Worm (Caenorhabditis elegans) whole organism, young adult: Measurements from ENCODE around the gene lact-3.

Experiments
- B0336.3 ChIP-seq: fragments of 200-800 bp; sonication (Bioruptor generic); IDR thresholded peaks from 2 replicates; pipeline ENCODE4 v1.3.6; 2022; ENCODE audit warnings: missing genetic modification characterization, missing compliant biosample characterization
- C17E4.6 ChIP-seq: fragments of 200-800 bp; sonication (Bioruptor generic); IDR thresholded peaks from 2 replicates; pipeline ENCODE4 v1.3.6; 2022; ENCODE audit warnings: missing genetic modification reagents, missing genetic modification characterization, missing compliant biosample characterization
- F23B12.7 ChIP-seq: sonication (generic microtip); optimal IDR thresholded peaks from 2 replicates; lab custom pipeline; 2017; ENCODE audit warnings: missing genetic modification characterization, mild to moderate bottlenecking, missing compliant biosample characterization, antibody characterized with exemption, moderate library complexity; ENCODE audit not compliant: insufficient read depth
- F33H1.4 ChIP-seq: fragments of 200-800 bp; sonication (Bioruptor generic); IDR thresholded peaks from 2 replicates; pipeline ENCODE4 v1.3.6; 2022; ENCODE audit warnings: missing genetic modification reagents, missing genetic modification characterization, missing compliant biosample characterization
- F39B2.1 ChIP-seq: fragments of 200-800 bp; sonication (Bioruptor generic); IDR thresholded peaks from 2 replicates; pipeline ENCODE4 v1.3.6; 2022; ENCODE audit warnings: missing genetic modification reagents, missing genetic modification characterization, missing compliant biosample characterization
- T07F8.4 ChIP-seq: sonication (generic microtip); optimal IDR thresholded peaks from 2 replicates; lab custom pipeline; 2016; ENCODE audit warnings: mild to moderate bottlenecking, missing genetic modification characterization, moderate library complexity, missing compliant biosample characterization
- T26A5.8 ChIP-seq: sonication (generic microtip); optimal IDR thresholded peaks from 2 replicates; lab custom pipeline; 2016; ENCODE audit warnings: missing genetic modification characterization, missing compliant biosample characterization
- Y67H2A.10 ChIP-seq: fragments of 200-800 bp; sonication (Bioruptor generic); conservative IDR thresholded peaks from 2 replicates; pipeline ENCODE4 v1.3.6; 2022; ENCODE audit warnings: missing genetic modification reagents, missing genetic modification characterization, missing compliant biosample characterization
- ama-1 ChIP-seq, 3 experiments: fragments of 150-350 bp in 1 of 3; sonication (generic microtip) in 2 of 3; optimal IDR thresholded peaks; 2 replicates each; lab custom pipeline; 2014 to 2018; ENCODE audit warnings: missing biosample characterization in 2 of 3, missing genetic modification characterization in 2 of 3, missing genetic modification reagents in 2 of 3
- aptf-3 ChIP-seq: fragments of 200-800 bp; sonication (Bioruptor generic); IDR thresholded peaks from 2 replicates; pipeline ENCODE4 v1.3.6; 2022; ENCODE audit warnings: missing genetic modification characterization, missing compliant biosample characterization
- athp-1 ChIP-seq: sonication (generic microtip); optimal IDR thresholded peaks from 2 replicates; lab custom pipeline; 2017; ENCODE audit warnings: mild to moderate bottlenecking, missing genetic modification characterization, missing compliant biosample characterization
- attf-3 ChIP-seq: fragments of 200-800 bp; sonication (Bioruptor generic); conservative IDR thresholded peaks from 2 replicates; pipeline ENCODE4 v1.3.6; 2022; ENCODE audit warnings: missing genetic modification reagents, missing genetic modification characterization, missing compliant biosample characterization
- ccch-3 ChIP-seq: fragments of 200-800 bp; sonication (Bioruptor generic); optimal IDR thresholded peaks from 2 replicates; lab custom pipeline; 2018; ENCODE audit warnings: mild to moderate bottlenecking, missing genetic modification characterization, missing compliant biosample characterization
- cebp-1 ChIP-seq, 2 experiments: fragments of 200-800 bp in 1 of 2; sonication (Bioruptor generic) in 1 of 2; sonication (generic microtip) in 1 of 2; IDR thresholded peaks in 1 of 2; optimal IDR thresholded peaks in 1 of 2; 2 replicates each; pipeline versions ENCODE4 v1.3.6 to Lab custom; 2017 to 2022; ENCODE audit warnings: missing compliant biosample characterization in 2 of 2, missing genetic modification characterization in 2 of 2, mild to moderate bottlenecking in 1 of 2, missing genetic modification reagents in 1 of 2, moderate library complexity in 1 of 2
- ceh-27 ChIP-seq: fragments of 200-800 bp; sonication (Bioruptor generic); optimal IDR thresholded peaks from 2 replicates; lab custom pipeline; 2018; ENCODE audit warnings: mild to moderate bottlenecking, missing genetic modification characterization, moderate library complexity, missing compliant biosample characterization
- egl-44 ChIP-seq: fragments of 200-800 bp; sonication (Bioruptor generic); IDR thresholded peaks from 2 replicates; pipeline ENCODE4 v1.3.6; 2022; ENCODE audit warnings: missing genetic modification reagents, missing genetic modification characterization, missing compliant biosample characterization
- fkh-3 ChIP-seq: sonication (generic microtip); optimal IDR thresholded peaks from 2 replicates; lab custom pipeline; 2016; ENCODE audit warnings: mild to moderate bottlenecking, missing genetic modification characterization, missing compliant biosample characterization
- hlh-12 ChIP-seq: sonication (generic microtip); optimal IDR thresholded peaks from 2 replicates; lab custom pipeline; 2016; ENCODE audit warnings: missing genetic modification characterization, missing compliant biosample characterization
- hsf-1 ChIP-seq: fragments of 200-800 bp; sonication (Bioruptor generic); IDR thresholded peaks from 2 replicates; pipeline ENCODE4 v1.3.6; 2022; ENCODE audit warnings: missing genetic modification reagents, missing genetic modification characterization, missing compliant biosample characterization
- lag-1 ChIP-seq: fragments of 200-800 bp; sonication (Bioruptor generic); IDR thresholded peaks from 2 replicates; pipeline ENCODE4 v1.3.6; 2022; ENCODE audit warnings: missing genetic modification reagents, missing genetic modification characterization, missing compliant biosample characterization
- lin-40 ChIP-seq: sonication (generic microtip); optimal IDR thresholded peaks from 2 replicates; lab custom pipeline; 2016; ENCODE audit warnings: missing genetic modification characterization, mild to moderate bottlenecking, missing compliant biosample characterization, missing genotype, missing genetic modification reagents
- lsl-1 ChIP-seq: fragments of 200-800 bp; sonication (Bioruptor generic); optimal IDR thresholded peaks from 2 replicates; lab custom pipeline; 2018; ENCODE audit warnings: mild to moderate bottlenecking, missing genetic modification characterization, moderate library complexity, missing compliant biosample characterization
- madf-6 ChIP-seq: fragments of 200-800 bp; sonication (Bioruptor generic); IDR thresholded peaks from 2 replicates; pipeline ENCODE4 v1.3.6; 2022; ENCODE audit warnings: missing genetic modification reagents, missing genetic modification characterization, missing compliant biosample characterization
- madf-8 ChIP-seq: fragments of 200-800 bp; sonication (Bioruptor generic); conservative IDR thresholded peaks from 2 replicates; pipeline ENCODE4 v1.3.6; 2022; ENCODE audit warnings: missing genetic modification reagents, missing genetic modification characterization, missing compliant biosample characterization
- mel-28 ChIP-seq: sonication (generic microtip); optimal IDR thresholded peaks from 2 replicates; lab custom pipeline; 2016; ENCODE audit warnings: borderline replicate concordance, mild to moderate bottlenecking, missing genetic modification characterization, missing compliant biosample characterization
- mes-4 ChIP-seq: sonication (generic microtip); optimal IDR thresholded peaks from 2 replicates; lab custom pipeline; 2016; ENCODE audit warnings: missing genotype, missing genetic modification characterization, missing compliant biosample characterization
- mxl-1 ChIP-seq: sonication (generic microtip); optimal IDR thresholded peaks from 2 replicates; lab custom pipeline; 2016; ENCODE audit warnings: missing genetic modification characterization, missing compliant biosample characterization
- nfya-2 ChIP-seq: fragments of 200-800 bp; sonication (Bioruptor generic); IDR thresholded peaks from 2 replicates; pipeline ENCODE4 v1.3.6; 2022; ENCODE audit warnings: missing genetic modification reagents, missing genetic modification characterization, missing compliant biosample characterization
- nhr-179 ChIP-seq: sonication (generic microtip); optimal IDR thresholded peaks from 2 replicates; lab custom pipeline; 2016; ENCODE audit warnings: mild to moderate bottlenecking, missing genetic modification characterization, missing compliant biosample characterization
- nhr-80 ChIP-seq: sonication (generic microtip); optimal IDR thresholded peaks from 2 replicates; lab custom pipeline; 2016; ENCODE audit warnings: missing genetic modification characterization, missing compliant biosample characterization
- nhr-90 ChIP-seq: sonication (generic microtip); optimal IDR thresholded peaks from 2 replicates; lab custom pipeline; 2016; ENCODE audit warnings: missing genotype, mild to moderate bottlenecking, missing genetic modification characterization, missing compliant biosample characterization
- pbrm-1 ChIP-seq: fragments of 200-800 bp; sonication (Bioruptor generic); IDR thresholded peaks from 2 replicates; pipeline ENCODE4 v1.3.6; 2022; ENCODE audit warnings: missing genetic modification reagents, missing genetic modification characterization, missing compliant biosample characterization
- rcor-1 ChIP-seq: fragments of 200-800 bp; sonication (Bioruptor generic); IDR thresholded peaks from 2 replicates; pipeline ENCODE4 v1.3.6; 2022; ENCODE audit warnings: missing genetic modification reagents, missing genetic modification characterization, missing compliant biosample characterization
- rec-8 ChIP-seq, 2 experiments: sonication (generic microtip); optimal IDR thresholded peaks; 2 replicates each; lab custom pipeline; 2016; ENCODE audit warnings: mild to moderate bottlenecking in 2 of 2, missing genetic modification characterization in 2 of 2, missing genetic modification reagents in 2 of 2, missing genotype in 2 of 2, missing biosample characterization in 1 of 2, missing compliant biosample characterization in 1 of 2, moderate library complexity in 1 of 2
- sdz-38 ChIP-seq: sonication (generic microtip); optimal IDR thresholded peaks from 2 replicates; lab custom pipeline; 2016; ENCODE audit warnings: missing genotype, missing genetic modification characterization, missing compliant biosample characterization
- tlf-1 ChIP-seq: fragments of 200-800 bp; sonication (Bioruptor generic); optimal IDR thresholded peaks from 2 replicates; lab custom pipeline; 2018; ENCODE audit warnings: mild to moderate bottlenecking, missing genetic modification characterization, missing compliant biosample characterization
- unc-62 ChIP-seq: fragments of 150-350 bp; optimal IDR thresholded peaks from 2 replicates; lab custom pipeline; 2014; ENCODE audit warnings: missing biosample characterization, missing genetic modification reagents, missing genetic modification characterization
- xnd-1 ChIP-seq: sonication (generic microtip); optimal IDR thresholded peaks from 2 replicates; lab custom pipeline; 2016; ENCODE audit warnings: missing genotype, missing genetic modification reagents, missing genetic modification characterization, missing compliant biosample characterization
- zfh-2 ChIP-seq: fragments of 200-800 bp; sonication (Bioruptor generic); conservative IDR thresholded peaks from 2 replicates; pipeline ENCODE4 v1.3.6; 2022; ENCODE audit warnings: missing genetic modification reagents, missing genetic modification characterization, missing compliant biosample characterization
- ztf-26 ChIP-seq: sonication (generic microtip); optimal IDR thresholded peaks from 2 replicates; lab custom pipeline; 2017; ENCODE audit warnings: missing genetic modification characterization, missing compliant biosample characterization
- ztf-28 ChIP-seq: fragments of 200-800 bp; sonication (Bioruptor generic); IDR thresholded peaks from 2 replicates; pipeline ENCODE4 v1.3.6; 2022; ENCODE audit warnings: missing genetic modification reagents, missing genetic modification characterization, missing compliant biosample characterization

Gene lact-3

DNA sequence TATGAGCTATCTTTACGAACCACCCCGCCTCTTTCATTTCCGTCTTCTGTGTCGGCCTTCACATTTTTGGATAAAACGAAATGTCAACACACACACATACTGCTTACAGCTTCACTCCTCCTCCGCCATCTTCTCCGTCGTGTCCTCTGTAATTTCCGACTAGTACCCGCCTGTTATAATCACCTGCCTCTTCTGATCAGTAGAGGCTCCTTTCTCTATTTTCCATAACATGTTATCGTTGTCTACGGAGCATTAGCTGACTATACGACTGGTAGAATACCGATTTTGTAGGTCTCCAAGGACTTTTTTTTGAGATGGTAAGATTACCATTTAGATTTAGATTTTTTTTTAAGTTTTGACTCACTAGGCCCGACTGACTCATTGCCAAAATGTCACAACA lies 27.5 kb upstream of the lact-3 start:
- no peak for TF ChIP-seq rec-8 (tag; optimal IDR thresholded peaks at IDR 0.05; lab: Kevin White, UChicago)
- TF ChIP-seq ceh-27 (GFP tag; lab: Kevin White, UChicago): no peak
- TF ChIP-seq ztf-26 (tag; lab: Kevin White, UChicago): no peak
- TF ChIP-seq nhr-80 (tag; lab: Kevin White, UChicago): no peak
- no peak for TF ChIP-seq pbrm-1 (GFP tag; lab: Robert Waterston, UW)
- TF ChIP-seq egl-44: no peak
- TF ChIP-seq unc-62: no peak
- TF ChIP-seq T26A5.8 (tag; lab: Kevin White, UChicago): no peak
- TF ChIP-seq attf-3 (GFP tag; lab: Robert Waterston, UW): no peak
- no peak for TF ChIP-seq hlh-12 (tag; lab: Kevin White, UChicago)
- TF ChIP-seq tlf-1 (GFP tag; lab: Kevin White, UChicago): no peak
- TF ChIP-seq T07F8.4 (tag; lab: Kevin White, UChicago): no peak
- TF ChIP-seq mxl-1: no peak
- TF ChIP-seq F33H1.4 (GFP tag; lab: Robert Waterston, UW): no peak
- TF ChIP-seq C17E4.6 (GFP tag; lab: Robert Waterston, UW): no peak
- TF ChIP-seq fkh-3 (tag; lab: Kevin White, UChicago): no peak
- TF ChIP-seq rcor-1 (GFP tag; lab: Robert Waterston, UW): no peak
- no peak for TF ChIP-seq mel-28 (tag; lab: Kevin White, UChicago)

DNA sequence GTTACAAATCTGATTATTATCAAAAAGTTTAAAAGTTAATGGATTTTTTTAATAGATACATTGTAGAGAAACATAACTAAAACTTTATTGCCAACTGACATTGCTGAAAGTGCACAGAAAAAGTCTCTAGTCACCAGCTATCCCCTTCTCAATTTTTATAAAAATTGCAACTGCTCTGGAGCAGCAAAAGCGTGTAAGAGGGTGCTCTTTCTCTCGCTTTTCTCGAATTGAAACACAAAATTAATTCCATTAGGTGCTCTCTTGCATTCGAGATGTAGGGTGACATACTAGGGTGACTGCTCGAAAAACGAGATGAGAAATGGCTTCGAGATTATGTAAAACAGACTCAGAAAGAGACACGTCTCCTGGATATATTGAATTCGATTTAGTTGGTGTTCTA lies 23.1 kb upstream of the lact-3 start:
- TF ChIP-seq B0336.3 (GFP tag; lab: Robert Waterston, UW) (no peak), sdz-38 (tag; lab: Kevin White, UChicago) (no peak), lin-40 (no peak), hlh-12 (tag; lab: Kevin White, UChicago) (no peak), Y67H2A.10 (GFP tag; lab: Robert Waterston, UW) (no peak), aptf-3 (GFP tag; lab: Robert Waterston, UW) (no peak), ztf-26 (tag; lab: Kevin White, UChicago) (no peak), athp-1 (tag; lab: Kevin White, UChicago) (no peak), mes-4 (no peak), madf-6 (no peak), F39B2.1 (GFP tag; lab: Robert Waterston, UW) (no peak), ccch-3 (GFP tag; lab: Kevin White, UChicago) (no peak), nhr-90 (no peak), lag-1 (GFP tag; lab: Robert Waterston, UW) (no peak), lsl-1 (GFP tag; lab: Kevin White, UChicago) (no peak), madf-8 (GFP tag; lab: Robert Waterston, UW) (no peak), fkh-3 (tag; lab: Kevin White, UChicago) (no peak)

DNA sequence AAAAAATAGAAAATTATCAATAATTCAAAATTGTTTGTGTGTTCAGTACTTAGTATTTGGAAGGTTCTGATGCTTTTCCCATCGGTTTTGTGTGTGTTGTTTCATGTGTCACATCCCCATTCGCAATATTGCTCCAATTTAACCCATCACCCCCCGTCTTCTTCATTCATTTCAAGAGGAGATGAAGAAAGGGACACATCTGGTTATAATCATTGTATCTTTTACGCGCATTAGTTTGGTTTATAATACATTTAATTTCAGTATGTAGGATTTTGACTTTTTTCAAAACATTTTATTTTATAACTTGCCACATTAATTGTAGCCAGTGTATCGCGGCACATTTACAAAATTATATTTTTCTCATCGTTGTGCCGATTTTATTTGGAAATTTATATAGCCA lies 22.6 kb upstream of the lact-3 start:
- TF ChIP-seq attf-3 (GFP tag; lab: Robert Waterston, UW): no peak
- TF ChIP-seq rcor-1 (GFP tag; lab: Robert Waterston, UW): no peak
- no peak for TF ChIP-seq F23B12.7
- TF ChIP-seq ztf-28 (GFP tag; lab: Robert Waterston, UW): no peak
- no peak for TF ChIP-seq nfya-2 (GFP tag; lab: Robert Waterston, UW)
- TF ChIP-seq zfh-2 (GFP tag; lab: Robert Waterston, UW): no peak
- no peak for TF ChIP-seq nhr-179 (tag; lab: Kevin White, UChicago)
- no peak for TF ChIP-seq cebp-1 (GFP tag; IDR thresholded peaks at IDR 0.05; lab: Robert Waterston, UW)
- TF ChIP-seq cebp-1 (tag; optimal IDR thresholded peaks at IDR 0.05; lab: Kevin White, UChicago): no peak
- no peak for TF ChIP-seq ama-1 (optimal IDR thresholded peaks at IDR 0.05; lab: Kevin White, UChicago)
- no peak for TF ChIP-seq ama-1 (GFP tag; optimal IDR thresholded peaks at IDR 0.05; lab: Kevin White, UChicago)
- no peak for TF ChIP-seq xnd-1 (tag; lab: Kevin White, UChicago)
- TF ChIP-seq mel-28 (tag; lab: Kevin White, UChicago): no peak
- no peak for TF ChIP-seq unc-62
- no peak for TF ChIP-seq hsf-1 (GFP tag; lab: Robert Waterston, UW)
